Fruit fly (Drosophila melanogaster) whole organism, embryonic: Measurements from ENCODE around the gene CG32102.
A peak's percentile ranks its signal among the peaks of the same experiment; 100 is the strongest.

Experiments
- Atf6 ChIP-seq: fragments of 200-800 bp; sonication (Bioruptor generic); IDR thresholded peaks from 2 replicates; pipeline ENCODE4 v1.3.6; 2022; ENCODE audit warnings: missing biosample characterization, missing genetic modification characterization
- CG10147 ChIP-seq: fragments of 200-800 bp; sonication (Bioruptor generic); optimal IDR thresholded peaks from 2 replicates; lab custom pipeline; 2019; ENCODE audit warnings: missing biosample characterization, mild to moderate bottlenecking, missing genetic modification characterization, moderate library complexity
- CG10462 ChIP-seq: fragments of 200-800 bp; sonication (Bioruptor generic); optimal IDR thresholded peaks from 2 replicates; lab custom pipeline; 2016; ENCODE audit warnings: missing biosample characterization, missing genetic modification characterization
- CG11504 ChIP-seq: fragments of 200-800 bp; sonication (Bioruptor generic); optimal IDR thresholded peaks from 3 replicates; lab custom pipeline; 2019; ENCODE audit warnings: missing biosample characterization, mild to moderate bottlenecking, missing genetic modification characterization, moderate library complexity
- CG11696 ChIP-seq: fragments of 200-800 bp; sonication (Bioruptor generic); IDR thresholded peaks from 2 replicates; pipeline ENCODE4 v1.3.6; 2022; ENCODE audit warnings: missing biosample characterization, missing genetic modification characterization
- CG14014 ChIP-seq: fragments of 200-800 bp; sonication (Bioruptor generic); IDR thresholded peaks from 2 replicates; pipeline ENCODE4 v1.3.6; 2022; ENCODE audit warnings: missing biosample characterization, missing genetic modification characterization
- CG15479 ChIP-seq: fragments of 200-800 bp; sonication (Bioruptor generic); optimal IDR thresholded peaks from 3 replicates; lab custom pipeline; 2019; ENCODE audit warnings: missing biosample characterization, mild to moderate bottlenecking, missing genetic modification characterization, moderate library complexity
- CG16779 ChIP-seq: fragments of 200-800 bp; sonication (Bioruptor generic); IDR thresholded peaks from 2 replicates; pipeline ENCODE4 v1.3.6; 2022; ENCODE audit warnings: missing biosample characterization, missing genetic modification characterization
- CG17612 ChIP-seq: fragments of 200-800 bp; sonication (Bioruptor generic); IDR thresholded peaks from 2 replicates; pipeline ENCODE4 v1.3.6; 2022; ENCODE audit warnings: missing biosample characterization, missing genetic modification characterization
- CG17829 ChIP-seq: fragments of 200-800 bp; optimal IDR thresholded peaks from 2 replicates; lab custom pipeline; 2019; ENCODE audit warnings: missing biosample characterization, mild to moderate bottlenecking, missing genetic modification characterization, moderate library complexity
- CG2678 ChIP-seq: fragments of 200-800 bp; sonication (Bioruptor generic); optimal IDR thresholded peaks from 3 replicates; lab custom pipeline; 2019; ENCODE audit warnings: missing biosample characterization, mild to moderate bottlenecking, missing genetic modification characterization, moderate library complexity
- CG2712 ChIP-seq: fragments of 200-800 bp; optimal IDR thresholded peaks from 3 replicates; lab custom pipeline; 2019; ENCODE audit warnings: missing biosample characterization, mild to moderate bottlenecking, missing genetic modification characterization, moderate library complexity
- CG31224 ChIP-seq: fragments of 200-800 bp; sonication (Bioruptor generic); IDR thresholded peaks from 2 replicates; pipeline ENCODE4 v1.3.6; 2022; ENCODE audit warnings: missing biosample characterization, missing genetic modification characterization
- CG31365 ChIP-seq: fragments of 200-800 bp; sonication (Bioruptor generic); optimal IDR thresholded peaks from 2 replicates; lab custom pipeline; 2018; ENCODE audit warnings: missing biosample characterization, mild to moderate bottlenecking, missing genetic modification characterization
- CG31388 ChIP-seq: fragments of 200-800 bp; sonication (Bioruptor generic); optimal IDR thresholded peaks from 2 replicates; lab custom pipeline; 2016; ENCODE audit warnings: missing biosample characterization, missing genetic modification characterization
- CG4820 ChIP-seq: fragments of 200-800 bp; sonication (Bioruptor generic); optimal IDR thresholded peaks from 3 replicates; lab custom pipeline; 2016; ENCODE audit warnings: missing biosample characterization, missing genetic modification characterization
- CG8359 ChIP-seq: fragments of 200-800 bp; sonication (Bioruptor generic); optimal IDR thresholded peaks from 2 replicates; lab custom pipeline; 2017; ENCODE audit warnings: missing biosample characterization, mild to moderate bottlenecking, missing genetic modification characterization, borderline replicate concordance
- CG9727 ChIP-seq: fragments of 200-800 bp; sonication (Bioruptor generic); optimal IDR thresholded peaks from 3 replicates; lab custom pipeline; 2017; ENCODE audit warnings: missing biosample characterization, mild to moderate bottlenecking, missing genetic modification characterization
- CkIIα-i1 ChIP-seq: fragments of 200-800 bp; sonication (Bioruptor generic); IDR thresholded peaks from 2 replicates; pipeline ENCODE4 v1.3.6; 2022; ENCODE audit warnings: missing biosample characterization, missing genetic modification characterization
- D19B ChIP-seq: fragments of 200-800 bp; sonication (Bioruptor generic); optimal IDR thresholded peaks from 2 replicates; lab custom pipeline; 2017; ENCODE audit warnings: missing biosample characterization, mild to moderate bottlenecking, missing genetic modification characterization
- Dek ChIP-seq: fragments of 200-800 bp; sonication (Bioruptor generic); optimal IDR thresholded peaks from 3 replicates; lab custom pipeline; 2019; ENCODE audit warnings: missing biosample characterization, mild to moderate bottlenecking, missing genetic modification characterization, moderate library complexity
- Drgx ChIP-seq: fragments of 200-800 bp; sonication (Bioruptor generic); IDR thresholded peaks from 2 replicates; pipeline ENCODE4 v1.3.6; 2022; ENCODE audit warnings: missing biosample characterization, missing genetic modification characterization
- E2f2 ChIP-seq: fragments of 200-800 bp; sonication (Bioruptor generic); IDR thresholded peaks from 2 replicates; pipeline ENCODE4 v1.3.6; 2022; ENCODE audit warnings: missing biosample characterization, missing genetic modification characterization
- GATAe ChIP-seq: fragments of 200-800 bp; sonication (Bioruptor generic); conservative IDR thresholded peaks from 2 replicates; pipeline ENCODE4 v1.3.6; 2022; ENCODE audit warnings: missing biosample characterization, missing genetic modification characterization
- H2.0 ChIP-seq: fragments of 200-800 bp; sonication (Bioruptor generic); IDR thresholded peaks from 2 replicates; pipeline ENCODE4 v1.3.6; 2022; ENCODE audit warnings: missing biosample characterization, missing genetic modification characterization
- Hmr ChIP-seq: fragments of 200-800 bp; sonication (Bioruptor generic); optimal IDR thresholded peaks from 3 replicates; lab custom pipeline; 2017; ENCODE audit warnings: mild to moderate bottlenecking, missing biosample characterization, missing genetic modification reagents, missing genetic modification characterization
- Neu2 ChIP-seq: fragments of 200-800 bp; sonication (Bioruptor generic); optimal IDR thresholded peaks from 3 replicates; lab custom pipeline; 2016; ENCODE audit warnings: missing biosample characterization, missing genetic modification characterization, borderline replicate concordance
- NfI ChIP-seq: fragments of 200-800 bp; sonication (Bioruptor generic); optimal IDR thresholded peaks from 3 replicates; lab custom pipeline; 2018; ENCODE audit warnings: missing biosample characterization, mild to moderate bottlenecking, missing genetic modification characterization, moderate library complexity
- Side ChIP-seq: fragments of 200-800 bp; sonication (Bioruptor generic); optimal IDR thresholded peaks from 2 replicates; lab custom pipeline; 2016; ENCODE audit warnings: missing biosample characterization, missing genetic modification characterization
- YL-1 ChIP-seq: fragments of 200-800 bp; sonication (Bioruptor generic); optimal IDR thresholded peaks from 3 replicates; lab custom pipeline; 2017; ENCODE audit warnings: missing biosample characterization, mild to moderate bottlenecking, missing genetic modification characterization
- ase ChIP-seq: fragments of 200-800 bp; sonication (Bioruptor generic); IDR thresholded peaks from 3 replicates; pipeline ENCODE4 v1.3.6; 2022; ENCODE audit warnings: missing biosample characterization, missing genetic modification characterization
- crp ChIP-seq, 2 experiments: fragments of 200-800 bp; sonication (Bioruptor generic); optimal IDR thresholded peaks; 2 replicates in 1 of 2; 3 replicates in 1 of 2; lab custom pipeline; 2017; ENCODE audit warnings: missing biosample characterization in 2 of 2, missing genetic modification characterization in 2 of 2, mild to moderate bottlenecking in 1 of 2, moderate library complexity in 1 of 2
- dati ChIP-seq: fragments of 200-800 bp; sonication (Bioruptor generic); IDR thresholded peaks from 2 replicates; pipeline ENCODE4 v1.3.6; 2022; ENCODE audit warnings: missing biosample characterization, missing genetic modification characterization
- ewg ChIP-seq: fragments of 200-800 bp; sonication (Bioruptor generic); optimal IDR thresholded peaks from 3 replicates; lab custom pipeline; 2017; ENCODE audit warnings: mild to moderate bottlenecking, missing biosample characterization, missing genetic modification reagents, missing genetic modification characterization
- gem ChIP-seq: fragments of 200-800 bp; sonication (Bioruptor generic); optimal IDR thresholded peaks from 2 replicates; lab custom pipeline; 2019; ENCODE audit warnings: missing biosample characterization, mild to moderate bottlenecking, missing genetic modification characterization, moderate library complexity
- grn ChIP-seq: fragments of 200-800 bp; sonication (Bioruptor generic); optimal IDR thresholded peaks from 3 replicates; lab custom pipeline; 2017; ENCODE audit warnings: missing biosample characterization, missing genetic modification characterization
- h ChIP-seq: fragments of >200 bp; optimal IDR thresholded peaks from 2 replicates; lab custom pipeline; 2017
- hb ChIP-seq: fragments of 200-800 bp; sonication (Bioruptor generic); IDR thresholded peaks from 3 replicates; pipeline ENCODE4 v1.3.6; 2022; ENCODE audit warnings: missing biosample characterization, missing genetic modification characterization; ENCODE audit not compliant: partially characterized antibody
- lab ChIP-seq: fragments of 200-800 bp; sonication (Bioruptor generic); optimal IDR thresholded peaks from 3 replicates; lab custom pipeline; 2017; ENCODE audit warnings: missing biosample characterization, missing genetic modification characterization, mild to moderate bottlenecking, moderate library complexity, missing genetic modification reagents
- lmd ChIP-seq: fragments of 200-800 bp; sonication (Bioruptor generic); IDR thresholded peaks from 2 replicates; pipeline ENCODE4 v1.3.6; 2022; ENCODE audit warnings: missing biosample characterization, missing genetic modification characterization
- lola ChIP-seq, 3 experiments: fragments of >200 bp in 2 of 3; fragments of 200-800 bp in 1 of 3; sonication (Bioruptor generic) in 1 of 3; optimal IDR thresholded peaks; 2 replicates each; lab custom pipeline; 2017 to 2019; ENCODE audit warnings: missing biosample characterization in 3 of 3, missing genetic modification characterization in 3 of 3, mild to moderate bottlenecking in 1 of 3, moderate library complexity in 1 of 3
- luna ChIP-seq: fragments of 200-800 bp; sonication (Bioruptor generic); optimal IDR thresholded peaks from 2 replicates; lab custom pipeline; 2016; ENCODE audit warnings: missing biosample characterization, missing genetic modification characterization
- nom ChIP-seq: fragments of 200-800 bp; sonication (Bioruptor generic); optimal IDR thresholded peaks from 2 replicates; lab custom pipeline; 2017; ENCODE audit warnings: missing biosample characterization, missing genetic modification characterization, mild to moderate bottlenecking, moderate library complexity, missing genetic modification reagents
- org-1 ChIP-seq: fragments of 200-800 bp; sonication (Bioruptor generic); optimal IDR thresholded peaks from 2 replicates; lab custom pipeline; 2017; ENCODE audit warnings: missing biosample characterization, missing genetic modification characterization
- pfk ChIP-seq: fragments of 200-800 bp; sonication (Bioruptor generic); optimal IDR thresholded peaks from 2 replicates; lab custom pipeline; 2018; ENCODE audit warnings: missing biosample characterization, mild to moderate bottlenecking, missing genetic modification characterization, moderate library complexity
- pita ChIP-seq: fragments of 200-800 bp; sonication (Bioruptor generic); optimal IDR thresholded peaks from 2 replicates; lab custom pipeline; 2017; ENCODE audit warnings: missing biosample characterization, mild to moderate bottlenecking, missing genetic modification characterization
- prd ChIP-seq, 3 experiments: fragments of >200 bp in 2 of 3; fragments of 200-800 bp in 1 of 3; sonication (Bioruptor generic) in 1 of 3; optimal IDR thresholded peaks in 2 of 3; IDR thresholded peaks in 1 of 3; 2 replicates in 2 of 3; 3 replicates in 1 of 3; pipeline versions ENCODE4 v1.3.6 to Lab custom; 2017 to 2022; ENCODE audit warnings: missing biosample characterization in 1 of 3, missing genetic modification characterization in 1 of 3
- ro ChIP-seq: fragments of 200-800 bp; sonication (Bioruptor generic); IDR thresholded peaks from 2 replicates; pipeline ENCODE4 v1.3.6; 2022; ENCODE audit warnings: missing biosample characterization, missing genetic modification characterization
- tll ChIP-seq, 2 experiments: fragments of 200-800 bp in 1 of 2; fragments of >200 bp in 1 of 2; sonication (Bioruptor generic) in 1 of 2; optimal IDR thresholded peaks; 2 replicates each; lab custom pipeline; 2017 to 2019; ENCODE audit warnings: missing biosample characterization in 2 of 2, missing genetic modification characterization in 2 of 2, mild to moderate bottlenecking in 1 of 2, moderate library complexity in 1 of 2
- zfh1 ChIP-seq: fragments of 200-800 bp; sonication (Bioruptor generic); IDR thresholded peaks from 3 replicates; pipeline ENCODE4 v1.3.6; 2022; ENCODE audit warnings: missing biosample characterization, missing genetic modification characterization

CG32102 gene

DNA sequence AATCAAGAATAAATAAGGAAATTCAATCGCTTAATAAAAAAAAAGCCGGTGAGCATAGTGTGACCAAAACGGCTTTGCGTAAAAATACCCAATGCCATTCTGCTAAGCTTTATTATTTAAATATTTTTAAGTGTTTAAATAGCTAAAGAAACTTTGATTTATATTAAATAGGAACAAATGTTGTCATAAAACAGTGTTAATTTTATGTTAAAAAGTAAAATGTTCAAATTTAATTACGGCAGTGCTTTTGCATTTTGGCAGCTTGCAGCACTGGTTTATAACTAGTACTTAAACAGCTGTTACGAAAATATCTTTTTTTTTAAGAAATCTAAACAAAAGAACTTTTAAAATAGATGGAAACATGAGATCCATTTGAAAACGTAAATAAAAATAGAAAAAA lies 31.7 kb upstream of the CG32102 start, which contains the start of the genes CG10638 and CG10681 (continued):
- peak; percentile 54 for TF ChIP-seq CG2712 (tag; lab: Kevin White, UChicago)
- no peak for TF ChIP-seq zfh1
- no peak for TF ChIP-seq lmd (GFP tag; lab: Robert Waterston, UW)
- no peak for TF ChIP-seq CG8359 (GFP tag; lab: Kevin White, UChicago)
- peak; percentile 34 for TF ChIP-seq CG4820
- TF ChIP-seq H2.0 (GFP tag; lab: Robert Waterston, UW): no peak
- peak; percentile 13 for TF ChIP-seq Hmr (GFP tag; lab: Kevin White, UChicago)
- no peak for TF ChIP-seq CG11696
- TF ChIP-seq CG17829 (tag; lab: Kevin White, UChicago): peak; percentile 57
- no peak for TF ChIP-seq grn (GFP tag; lab: Kevin White, UChicago)
- TF ChIP-seq E2f2 (GFP tag; lab: Robert Waterston, UW): peak; percentile 51; the same call in 1 of the 2 replicates
- no peak for TF ChIP-seq CG14014 (GFP tag; lab: Robert Waterston, UW)
- peak; percentile 30 for TF ChIP-seq nom (GFP tag; lab: Kevin White, UChicago)
- peak; percentile 15 for TF ChIP-seq lab (GFP tag; lab: Kevin White, UChicago)
- peak; percentile 61 for TF ChIP-seq gem (tag; lab: Kevin White, UChicago)
- no peak for TF ChIP-seq dati
- no peak for TF ChIP-seq D19B (GFP tag; lab: Kevin White, UChicago)
- TF ChIP-seq CG9727: peak; percentile 26
- no peak for TF ChIP-seq ewg (GFP tag; lab: Kevin White, UChicago)
- TF ChIP-seq Side (GFP tag; lab: Kevin White, UChicago): no peak
- TF ChIP-seq lola (GFP tag; optimal IDR thresholded peaks at IDR 0.05; lab: Kevin White, UChicago): peak in 1 of 3 experiments; percentile 37
- no peak for TF ChIP-seq Drgx (GFP tag; lab: Robert Waterston, UW)
- no peak for TF ChIP-seq Neu2 (GFP tag; lab: Kevin White, UChicago)
- TF ChIP-seq CG31388 (GFP tag; lab: Kevin White, UChicago): no peak
- no peak for TF ChIP-seq CG17612
- peak; percentile 20 for TF ChIP-seq Dek (tag; lab: Kevin White, UChicago)
- no peak for TF ChIP-seq h (lab: Kevin White, UChicago)
- no peak for TF ChIP-seq pita (GFP tag; lab: Kevin White, UChicago)
- no peak for TF ChIP-seq CG10462 (GFP tag; lab: Kevin White, UChicago)
- TF ChIP-seq crp (GFP tag; optimal IDR thresholded peaks at IDR 0.05; lab: Kevin White, UChicago): peak; percentile 67 to 91
- peak; percentile 46 for TF ChIP-seq CG2678 (tag; lab: Kevin White, UChicago)
- TF ChIP-seq org-1 (GFP tag; lab: Kevin White, UChicago): no peak
- TF ChIP-seq tll (GFP tag; optimal IDR thresholded peaks at IDR 0.05; lab: Kevin White, UChicago): no peak
- TF ChIP-seq Atf6: peak; percentile 29; the same call in 1 of the 2 replicates
- no peak for TF ChIP-seq ro
- TF ChIP-seq CG15479 (GFP tag; lab: Kevin White, UChicago): no peak
- TF ChIP-seq CkIIα-i1 (GFP tag; lab: Robert Waterston, UW): no peak
- no peak for TF ChIP-seq pfk (GFP tag; lab: Kevin White, UChicago)
- TF ChIP-seq GATAe: no peak
- TF ChIP-seq NfI (GFP tag; lab: Kevin White, UChicago): peak; percentile 27
- TF ChIP-seq CG11504 (tag; lab: Kevin White, UChicago): peak; percentile 58
- no peak for TF ChIP-seq CG16779
- peak; percentile 36 for TF ChIP-seq CG10147 (GFP tag; lab: Kevin White, UChicago)
- TF ChIP-seq prd (optimal IDR thresholded peaks at IDR 0.05; lab: Kevin White, UChicago): no peak
- TF ChIP-seq prd (GFP tag; IDR thresholded peaks at IDR 0.05; lab: Robert Waterston, UW): no peak
- TF ChIP-seq YL-1: peak; percentile 81
- TF ChIP-seq CG31224 (GFP tag; lab: Robert Waterston, UW): no peak
- TF ChIP-seq hb (GFP tag; lab: Robert Waterston, UW): no peak
- TF ChIP-seq CG31365: no peak
- no peak for TF ChIP-seq luna (GFP tag; lab: Kevin White, UChicago)
- no peak for TF ChIP-seq ase (GFP tag; lab: Robert Waterston, UW)
